Fruit fly (Drosophila melanogaster): ENCODE results near the gene Lcp65Ad.

- TF ChIP-seq CG8478 (optimal IDR thresholded peaks at IDR 0.05) = no peak
- TF ChIP-seq CTCF (optimal IDR thresholded peaks at IDR 0.05) = no peak
Measured at dm6 chr3L:6138018-6138417, 5.2 kb upstream of the Lcp65Ad start, which contains the start of gene Lcp65Ae.
